Fruit fly (Drosophila melanogaster) whole organism, embryonic: ENCODE results near the gene CG15283.
A peak's percentile ranks its signal among the peaks of the same experiment; 100 is the strongest.

Experiments used
- Atf3 ChIP-seq: fragments of 200-800 bp; sonication (Bioruptor generic); optimal IDR thresholded peaks from 3 replicates; lab custom pipeline; 2016; ENCODE audit warnings: missing biosample characterization, missing genetic modification characterization
- Awh ChIP-seq: fragments of 200-800 bp; sonication (Bioruptor generic); IDR thresholded peaks from 2 replicates; pipeline ENCODE4, ENCODE4 v1.3.6; 2022; ENCODE audit warnings: missing biosample characterization, missing genetic modification characterization
- BEAF-32 ChIP-seq: fragments of 200-800 bp; sonication (Bioruptor generic); optimal IDR thresholded peaks from 3 replicates; lab custom pipeline; 2017; ENCODE audit warnings: missing biosample characterization, missing genetic modification characterization, mild to moderate bottlenecking, moderate library complexity, missing genetic modification reagents
- CG12071 ChIP-seq: fragments of 200-800 bp; sonication (Bioruptor generic); optimal IDR thresholded peaks from 3 replicates; lab custom pipeline; 2018; ENCODE audit warnings: missing biosample characterization, mild to moderate bottlenecking, missing genetic modification characterization
- CG12659 ChIP-seq: fragments of 200-800 bp; sonication (Bioruptor generic); optimal IDR thresholded peaks from 3 replicates; lab custom pipeline; 2017; ENCODE audit warnings: mild to moderate bottlenecking, missing biosample characterization, missing genetic modification reagents, missing genetic modification characterization
- CG14441 ChIP-seq: fragments of 200-800 bp; sonication (Bioruptor generic); IDR thresholded peaks from 2 replicates; pipeline ENCODE4 v1.3.6; 2022; ENCODE audit warnings: missing biosample characterization, missing genetic modification characterization
- CG15479 ChIP-seq: fragments of 200-800 bp; sonication (Bioruptor generic); optimal IDR thresholded peaks from 3 replicates; lab custom pipeline; 2019; ENCODE audit warnings: missing biosample characterization, mild to moderate bottlenecking, missing genetic modification characterization, moderate library complexity
- CG17912 ChIP-seq: fragments of 200-800 bp; sonication (Bioruptor generic); optimal IDR thresholded peaks from 2 replicates; lab custom pipeline; 2018; ENCODE audit warnings: missing biosample characterization, mild to moderate bottlenecking, missing genetic modification characterization
- CG2875 ChIP-seq: fragments of 200-800 bp; sonication (Bioruptor generic); optimal IDR thresholded peaks from 2 replicates; lab custom pipeline; 2017; ENCODE audit warnings: missing biosample characterization, mild to moderate bottlenecking, missing genetic modification characterization, missing genetic modification reagents
- CG30431 ChIP-seq: fragments of 200-800 bp; sonication (Bioruptor generic); optimal IDR thresholded peaks from 2 replicates; lab custom pipeline; 2017; ENCODE audit warnings: missing biosample characterization, missing genetic modification characterization
- CG32767 ChIP-seq: fragments of 200-800 bp; sonication (Bioruptor generic); IDR thresholded peaks from 2 replicates; pipeline ENCODE4 v1.3.6; 2022; ENCODE audit warnings: missing biosample characterization, missing genetic modification characterization
- CG3847 ChIP-seq: fragments of 200-800 bp; sonication (Bioruptor generic); IDR thresholded peaks from 2 replicates; pipeline ENCODE4 v1.3.6; 2022; ENCODE audit warnings: missing biosample characterization, missing genetic modification characterization
- CG4282 ChIP-seq: fragments of 200-800 bp; sonication (Bioruptor generic); optimal IDR thresholded peaks from 2 replicates; lab custom pipeline; 2016; ENCODE audit warnings: missing biosample characterization, missing genetic modification characterization
- CG4328 ChIP-seq: fragments of 200-800 bp; sonication (Bioruptor generic); optimal IDR thresholded peaks from 3 replicates; lab custom pipeline; 2017; ENCODE audit warnings: missing biosample characterization, missing genetic modification reagents, missing genetic modification characterization
- CG7928 ChIP-seq: fragments of 200-800 bp; sonication (Bioruptor generic); optimal IDR thresholded peaks from 2 replicates; lab custom pipeline; 2017; ENCODE audit warnings: missing biosample characterization, mild to moderate bottlenecking, missing genetic modification characterization
- CG7987 ChIP-seq: fragments of 200-800 bp; sonication (Bioruptor generic); optimal IDR thresholded peaks from 2 replicates; lab custom pipeline; 2018; ENCODE audit warnings: missing biosample characterization, mild to moderate bottlenecking, missing genetic modification characterization, moderate library complexity
- CG9215 ChIP-seq: fragments of 200-800 bp; sonication (Bioruptor generic); IDR thresholded peaks from 2 replicates; pipeline ENCODE4 v1.3.6; 2022; ENCODE audit warnings: missing biosample characterization, missing genetic modification characterization
- Camta ChIP-seq: fragments of 200-800 bp; sonication (Bioruptor generic); optimal IDR thresholded peaks from 2 replicates; lab custom pipeline; 2016; ENCODE audit warnings: missing biosample characterization, missing genetic modification characterization
- Chrac-16 ChIP-seq: fragments of 200-800 bp; sonication (Bioruptor generic); optimal IDR thresholded peaks from 3 replicates; lab custom pipeline; 2016; ENCODE audit warnings: missing biosample characterization, missing genetic modification characterization
- Dfd ChIP-seq, 2 experiments: fragments of >200 bp; optimal IDR thresholded peaks; 2 replicates each; lab custom pipeline; 2017; ENCODE audit warnings: missing biosample characterization in 2 of 2, missing genetic modification characterization in 2 of 2
- Gug ChIP-seq: fragments of 200-800 bp; sonication (Bioruptor generic); IDR thresholded peaks from 4 replicates; pipeline ENCODE4 v1.3.6; 2022; ENCODE audit warnings: missing biosample characterization, missing genetic modification characterization
- H2.0 ChIP-seq: fragments of 200-800 bp; sonication (Bioruptor generic); IDR thresholded peaks from 2 replicates; pipeline ENCODE4 v1.3.6; 2022; ENCODE audit warnings: missing biosample characterization, missing genetic modification characterization
- HLH54F ChIP-seq: fragments of 200-800 bp; sonication (Bioruptor generic); optimal IDR thresholded peaks from 3 replicates; lab custom pipeline; 2016; ENCODE audit warnings: missing biosample characterization, missing genetic modification characterization
- Hand ChIP-seq: fragments of 200-800 bp; sonication (Bioruptor generic); optimal IDR thresholded peaks from 2 replicates; lab custom pipeline; 2017; ENCODE audit warnings: mild to moderate bottlenecking, missing biosample characterization, missing genetic modification reagents, missing genetic modification characterization
- MBD-R2 ChIP-seq: fragments of 200-800 bp; sonication (Bioruptor generic); IDR thresholded peaks from 2 replicates; pipeline ENCODE4 v1.3.6; 2022; ENCODE audit warnings: missing biosample characterization, missing genetic modification characterization
- NFAT ChIP-seq: fragments of 200-800 bp; sonication (Bioruptor generic); IDR thresholded peaks from 2 replicates; pipeline ENCODE4 v1.3.6; 2022; ENCODE audit warnings: missing biosample characterization, missing genetic modification characterization
- Neu2 ChIP-seq: fragments of 200-800 bp; sonication (Bioruptor generic); optimal IDR thresholded peaks from 3 replicates; lab custom pipeline; 2016; ENCODE audit warnings: missing biosample characterization, missing genetic modification characterization, borderline replicate concordance
- Optix ChIP-seq: fragments of 200-800 bp; sonication (Bioruptor generic); IDR thresholded peaks from 3 replicates; pipeline ENCODE4 v1.3.6; 2022; ENCODE audit warnings: missing biosample characterization, missing genetic modification characterization
- Side ChIP-seq: fragments of 200-800 bp; sonication (Bioruptor generic); optimal IDR thresholded peaks from 2 replicates; lab custom pipeline; 2016; ENCODE audit warnings: missing biosample characterization, missing genetic modification characterization
- Sin3A ChIP-seq: fragments of >200 bp; optimal IDR thresholded peaks from 2 replicates; lab custom pipeline; 2018
- Sox100B ChIP-seq: fragments of 200-800 bp; sonication (Bioruptor generic); optimal IDR thresholded peaks from 3 replicates; lab custom pipeline; 2018; ENCODE audit warnings: missing biosample characterization, mild to moderate bottlenecking, missing genetic modification characterization
- Taf1 ChIP-seq: fragments of 200-800 bp; sonication (Bioruptor generic); IDR thresholded peaks from 2 replicates; pipeline ENCODE4 v1.3.6; 2022; ENCODE audit warnings: missing biosample characterization, missing genetic modification characterization
- Xbp1 ChIP-seq: fragments of 200-800 bp; sonication (Bioruptor generic); optimal IDR thresholded peaks from 3 replicates; lab custom pipeline; 2016; ENCODE audit warnings: missing biosample characterization, mild to moderate bottlenecking, missing genetic modification characterization
- abd-A ChIP-seq: fragments of 200-800 bp; sonication (Bioruptor generic); optimal IDR thresholded peaks from 3 replicates; lab custom pipeline; 2019; ENCODE audit warnings: missing biosample characterization, mild to moderate bottlenecking, missing genetic modification characterization, moderate library complexity
- amos ChIP-seq: fragments of 200-800 bp; sonication (Bioruptor generic); IDR thresholded peaks from 2 replicates; pipeline ENCODE4 v1.3.6; 2022; ENCODE audit warnings: missing biosample characterization, missing genetic modification characterization; ENCODE audit not compliant: partially characterized antibody
- chif ChIP-seq, 2 experiments: fragments of 200-800 bp; sonication (Bioruptor generic); optimal IDR thresholded peaks; 3 replicates each; lab custom pipeline; 2016; ENCODE audit warnings: missing biosample characterization in 2 of 2, missing genetic modification characterization in 2 of 2
- ci ChIP-seq: fragments of 200-800 bp; sonication (Bioruptor generic); IDR thresholded peaks from 3 replicates; pipeline ENCODE4 v1.3.6; 2022; ENCODE audit warnings: missing biosample characterization, missing genetic modification characterization
- fd3F ChIP-seq: fragments of 200-800 bp; sonication (Bioruptor generic); optimal IDR thresholded peaks from 2 replicates; lab custom pipeline; 2018; ENCODE audit warnings: missing biosample characterization, mild to moderate bottlenecking, missing genetic modification characterization, moderate library complexity
- fru ChIP-seq: fragments of >200 bp; optimal IDR thresholded peaks from 2 replicates; lab custom pipeline; 2017
- kay ChIP-seq: fragments of 200-800 bp; sonication (Bioruptor generic); optimal IDR thresholded peaks from 2 replicates; lab custom pipeline; 2016; ENCODE audit warnings: missing biosample characterization, missing genetic modification characterization
- peb ChIP-seq: fragments of 200-800 bp; sonication (Bioruptor generic); IDR thresholded peaks from 2 replicates; pipeline ENCODE4 v1.3.6; 2022; ENCODE audit warnings: missing biosample characterization, missing genetic modification characterization
- pfk ChIP-seq: fragments of 200-800 bp; sonication (Bioruptor generic); optimal IDR thresholded peaks from 2 replicates; lab custom pipeline; 2018; ENCODE audit warnings: missing biosample characterization, mild to moderate bottlenecking, missing genetic modification characterization, moderate library complexity
- pho ChIP-seq: fragments of 200-800 bp; sonication (Bioruptor generic); optimal IDR thresholded peaks from 2 replicates; lab custom pipeline; 2016; ENCODE audit warnings: missing biosample characterization, missing genetic modification characterization
- prd ChIP-seq, 3 experiments: fragments of >200 bp in 2 of 3; fragments of 200-800 bp in 1 of 3; sonication (Bioruptor generic) in 1 of 3; optimal IDR thresholded peaks in 2 of 3; IDR thresholded peaks in 1 of 3; 2 replicates in 2 of 3; 3 replicates in 1 of 3; pipeline versions ENCODE4 v1.3.6 to Lab custom; 2017 to 2022; ENCODE audit warnings: missing biosample characterization in 1 of 3, missing genetic modification characterization in 1 of 3
- salm ChIP-seq: fragments of 200-800 bp; sonication (Bioruptor generic); optimal IDR thresholded peaks from 2 replicates; lab custom pipeline; 2018; ENCODE audit warnings: missing biosample characterization, mild to moderate bottlenecking, missing genetic modification characterization
- scrt ChIP-seq: fragments of 200-800 bp; sonication (Bioruptor generic); optimal IDR thresholded peaks from 2 replicates; lab custom pipeline; 2018; ENCODE audit warnings: missing biosample characterization, mild to moderate bottlenecking, missing genetic modification characterization, moderate library complexity
- sd ChIP-seq: fragments of 200-800 bp; sonication (Bioruptor generic); optimal IDR thresholded peaks from 3 replicates; lab custom pipeline; 2018; ENCODE audit warnings: missing biosample characterization, mild to moderate bottlenecking, missing genetic modification characterization, moderate library complexity
- sisA ChIP-seq: fragments of 200-800 bp; sonication (Bioruptor generic); IDR thresholded peaks from 2 replicates; pipeline ENCODE4 v1.3.6; 2022; ENCODE audit warnings: missing biosample characterization, missing genetic modification characterization
- so ChIP-seq: fragments of 200-800 bp; sonication (Bioruptor generic); IDR thresholded peaks from 3 replicates; pipeline ENCODE4 v1.3.6; 2022; ENCODE audit warnings: missing biosample characterization, missing genetic modification characterization
- usp ChIP-seq: fragments of >200 bp; optimal IDR thresholded peaks from 2 replicates; lab custom pipeline; 2017; ENCODE audit warnings: missing biosample characterization, missing genetic modification characterization
- wdn ChIP-seq: fragments of 200-800 bp; sonication (Bioruptor generic); IDR thresholded peaks from 2 replicates; pipeline ENCODE4 v1.3.6; 2022; ENCODE audit warnings: missing biosample characterization, missing genetic modification characterization

CG15283 gene

dm6 chr2L:14461066-14461465, 10.3 kb upstream of the CG15283 start (continued):
- TF ChIP-seq peb (GFP tag; lab: Robert Waterston, UW), result peak; percentile 61; the same call in 1 of the 2 replicates
- peak; percentile 49; the same call in 1 of the 2 replicates for TF ChIP-seq Awh
- no peak for TF ChIP-seq Dfd (GFP tag; optimal IDR thresholded peaks at IDR 0.05; lab: Kevin White, UChicago)
- TF ChIP-seq H2.0 (GFP tag; lab: Robert Waterston, UW), result peak; percentile 68
- TF ChIP-seq NFAT (GFP tag; lab: Robert Waterston, UW), result no peak
- TF ChIP-seq salm (tag; lab: Kevin White, UChicago), result peak; percentile 69
- TF ChIP-seq Sox100B (GFP tag; lab: Kevin White, UChicago), result peak; percentile 76
- peak; percentile 85 for TF ChIP-seq ci (GFP tag; lab: Robert Waterston, UW)
- TF ChIP-seq Taf1 (GFP tag; lab: Robert Waterston, UW), result peak; percentile 16; the same call in 1 of the 2 replicates
- peak; percentile 41 for TF ChIP-seq CG15479 (GFP tag; lab: Kevin White, UChicago)
- TF ChIP-seq Xbp1 (GFP tag; lab: Kevin White, UChicago), result peak; percentile 83
- TF ChIP-seq Neu2 (GFP tag; lab: Kevin White, UChicago), result peak; percentile 72
- TF ChIP-seq CG30431 (GFP tag; lab: Kevin White, UChicago), result peak; percentile 67
- peak; percentile 60 for TF ChIP-seq pho (GFP tag; lab: Kevin White, UChicago)
- no peak for TF ChIP-seq fru
- peak; percentile 74 for TF ChIP-seq Atf3
- TF ChIP-seq Optix (GFP tag; lab: Robert Waterston, UW), result peak; percentile 33; the same call in 1 of the 3 replicates
- TF ChIP-seq chif (GFP tag; optimal IDR thresholded peaks at IDR 0.05; lab: Kevin White, UChicago), result peak; percentile 91 to 92
- TF ChIP-seq scrt (GFP tag; lab: Kevin White, UChicago), result peak; percentile 31
- TF ChIP-seq HLH54F, result peak; percentile 57
- no peak for TF ChIP-seq abd-A (tag; lab: Kevin White, UChicago)
- peak; percentile 59; the same call in 1 of the 2 replicates for TF ChIP-seq CG9215 (GFP tag; lab: Robert Waterston, UW)
- TF ChIP-seq Hand (GFP tag; lab: Kevin White, UChicago), result no peak
- TF ChIP-seq CG2875 (GFP tag; lab: Kevin White, UChicago), result peak; percentile 75
- peak; percentile 75 for TF ChIP-seq Camta (GFP tag; lab: Kevin White, UChicago)
- TF ChIP-seq BEAF-32 (GFP tag; lab: Kevin White, UChicago), result no peak
- peak; percentile 71 for TF ChIP-seq CG14441 (GFP tag; lab: Robert Waterston, UW)
- TF ChIP-seq MBD-R2 (GFP tag; lab: Robert Waterston, UW), result no peak; the same call in 1 of the 2 replicates
- TF ChIP-seq CG7987 (GFP tag; lab: Kevin White, UChicago), result no peak
- peak; percentile 38 for TF ChIP-seq fd3F (GFP tag; lab: Kevin White, UChicago)
- peak; percentile 42; the same call in 2 of the 4 replicates for TF ChIP-seq Gug
- TF ChIP-seq CG12071 (GFP tag; lab: Kevin White, UChicago), result peak; percentile 24
- no peak for TF ChIP-seq CG7928 (GFP tag; lab: Kevin White, UChicago)
- peak; percentile 28 for TF ChIP-seq kay
- no peak for TF ChIP-seq usp
- no peak for TF ChIP-seq amos (GFP tag; lab: Robert Waterston, UW)
- peak; percentile 83 for TF ChIP-seq Side (GFP tag; lab: Kevin White, UChicago)
- TF ChIP-seq CG4282, result peak; percentile 11
- no peak for TF ChIP-seq pfk (GFP tag; lab: Kevin White, UChicago)
- no peak for TF ChIP-seq prd (optimal IDR thresholded peaks at IDR 0.05; lab: Kevin White, UChicago)
- TF ChIP-seq prd (GFP tag; IDR thresholded peaks at IDR 0.05; lab: Robert Waterston, UW), result peak; percentile 92
- peak; percentile 68; the same call in 1 of the 3 replicates for TF ChIP-seq so
- TF ChIP-seq Chrac-16 (GFP tag; lab: Kevin White, UChicago), result peak; percentile 84
- TF ChIP-seq Sin3A (lab: Kevin White, UChicago), result no peak
- peak; percentile 61 for TF ChIP-seq CG3847 (GFP tag; lab: Robert Waterston, UW)
- TF ChIP-seq CG32767 (GFP tag; lab: Robert Waterston, UW), result peak; percentile 70; the same call in 1 of the 2 replicates
- peak; percentile 69 for TF ChIP-seq sisA
- no peak for TF ChIP-seq CG4328 (GFP tag; lab: Kevin White, UChicago)
- peak; percentile 65 for TF ChIP-seq CG12659 (GFP tag; lab: Kevin White, UChicago)
- TF ChIP-seq wdn (GFP tag; lab: Robert Waterston, UW), result peak; percentile 60; the same call in 1 of the 2 replicates
- TF ChIP-seq sd, result no peak
- no peak for TF ChIP-seq CG17912 (GFP tag; lab: Kevin White, UChicago)
